Fruit fly (Drosophila melanogaster) whole organism, embryonic: Measurements from ENCODE around the gene CG11550.

ENCODE experiments used
- ATbp ChIP-seq: fragments of 200-800 bp; sonication (Bioruptor generic); optimal IDR thresholded peaks from 2 replicates; lab custom pipeline; 2017; ENCODE audit warnings: missing biosample characterization, mild to moderate bottlenecking, missing genetic modification characterization, missing genetic modification reagents
- Abd-B ChIP-seq: fragments of 200-800 bp; sonication (Bioruptor generic); optimal IDR thresholded peaks from 2 replicates; lab custom pipeline; 2018; ENCODE audit warnings: missing biosample characterization, mild to moderate bottlenecking, missing genetic modification characterization, moderate library complexity
- Bteb2 ChIP-seq: fragments of 200-800 bp; sonication (Bioruptor generic); optimal IDR thresholded peaks from 2 replicates; lab custom pipeline; 2016; ENCODE audit warnings: missing biosample characterization, missing genetic modification characterization
- CG10366 ChIP-seq: fragments of 200-800 bp; sonication (Bioruptor generic); IDR thresholded peaks from 2 replicates; pipeline ENCODE4 v1.3.6; 2022; ENCODE audit warnings: missing biosample characterization, missing genetic modification characterization
- CG10462 ChIP-seq: fragments of 200-800 bp; sonication (Bioruptor generic); optimal IDR thresholded peaks from 2 replicates; lab custom pipeline; 2016; ENCODE audit warnings: missing biosample characterization, missing genetic modification characterization
- CG13775 ChIP-seq: fragments of 200-800 bp; sonication (Bioruptor generic); optimal IDR thresholded peaks from 3 replicates; lab custom pipeline; 2017; ENCODE audit warnings: missing biosample characterization, mild to moderate bottlenecking, missing genetic modification characterization
- CG13894 ChIP-seq: fragments of 200-800 bp; sonication (Bioruptor generic); optimal IDR thresholded peaks from 3 replicates; lab custom pipeline; 2018; ENCODE audit warnings: missing biosample characterization, mild to moderate bottlenecking, missing genetic modification characterization, moderate library complexity
- CG17359 ChIP-seq: fragments of 200-800 bp; sonication (Bioruptor generic); optimal IDR thresholded peaks from 3 replicates; lab custom pipeline; 2018; ENCODE audit warnings: missing biosample characterization, mild to moderate bottlenecking, missing genetic modification characterization, moderate library complexity
- CG17385 ChIP-seq: fragments of 200-800 bp; sonication (Bioruptor generic); optimal IDR thresholded peaks from 3 replicates; lab custom pipeline; 2018; ENCODE audit warnings: missing biosample characterization, mild to moderate bottlenecking, missing genetic modification characterization
- CG17568 ChIP-seq: fragments of 200-800 bp; sonication (Bioruptor generic); optimal IDR thresholded peaks from 2 replicates; lab custom pipeline; 2018; ENCODE audit warnings: missing biosample characterization, mild to moderate bottlenecking, missing genetic modification characterization, moderate library complexity
- CG4360 ChIP-seq: fragments of 200-800 bp; sonication (Bioruptor generic); IDR thresholded peaks from 2 replicates; pipeline ENCODE4 v1.3.6; 2022; ENCODE audit warnings: missing biosample characterization, missing genetic modification characterization
- CG5180 ChIP-seq: fragments of 200-800 bp; sonication (Bioruptor generic); optimal IDR thresholded peaks from 3 replicates; lab custom pipeline; 2017; ENCODE audit warnings: missing biosample characterization, missing genetic modification characterization, mild to moderate bottlenecking, moderate library complexity, missing genetic modification reagents
- CG6791 ChIP-seq: fragments of 200-800 bp; sonication (Bioruptor generic); IDR thresholded peaks from 3 replicates; pipeline ENCODE4 v1.3.6; 2022; ENCODE audit warnings: missing biosample characterization, missing genetic modification characterization; ENCODE audit not compliant: partially characterized antibody
- CG8924 ChIP-seq: fragments of 200-800 bp; optimal IDR thresholded peaks from 3 replicates; lab custom pipeline; 2019; ENCODE audit warnings: missing biosample characterization, mild to moderate bottlenecking, missing genetic modification characterization, moderate library complexity
- CG9215 ChIP-seq: fragments of 200-800 bp; sonication (Bioruptor generic); IDR thresholded peaks from 2 replicates; pipeline ENCODE4 v1.3.6; 2022; ENCODE audit warnings: missing biosample characterization, missing genetic modification characterization
- CG9727 ChIP-seq: fragments of 200-800 bp; sonication (Bioruptor generic); optimal IDR thresholded peaks from 3 replicates; lab custom pipeline; 2017; ENCODE audit warnings: missing biosample characterization, mild to moderate bottlenecking, missing genetic modification characterization
- Camta ChIP-seq: fragments of 200-800 bp; sonication (Bioruptor generic); optimal IDR thresholded peaks from 2 replicates; lab custom pipeline; 2016; ENCODE audit warnings: missing biosample characterization, missing genetic modification characterization
- Dip3 ChIP-seq: fragments of 200-800 bp; sonication (Bioruptor generic); optimal IDR thresholded peaks from 3 replicates; lab custom pipeline; 2016; ENCODE audit warnings: missing biosample characterization, missing genetic modification characterization
- ERR ChIP-seq: fragments of 200-800 bp; sonication (Bioruptor generic); optimal IDR thresholded peaks from 2 replicates; lab custom pipeline; 2016; ENCODE audit warnings: missing biosample characterization, missing genetic modification characterization
- Gsc ChIP-seq: fragments of 200-800 bp; sonication (Bioruptor generic); IDR thresholded peaks from 2 replicates; pipeline ENCODE4 v1.3.6; 2022; ENCODE audit warnings: missing biosample characterization, missing genetic modification characterization
- Gug ChIP-seq: fragments of 200-800 bp; sonication (Bioruptor generic); IDR thresholded peaks from 4 replicates; pipeline ENCODE4 v1.3.6; 2022; ENCODE audit warnings: missing biosample characterization, missing genetic modification characterization
- Jarid2 ChIP-seq: fragments of 200-800 bp; sonication (Bioruptor generic); optimal IDR thresholded peaks from 3 replicates; lab custom pipeline; 2017; ENCODE audit warnings: mild to moderate bottlenecking, missing biosample characterization, missing genetic modification reagents, missing genetic modification characterization
- MBD-R2 ChIP-seq: fragments of 200-800 bp; sonication (Bioruptor generic); IDR thresholded peaks from 2 replicates; pipeline ENCODE4 v1.3.6; 2022; ENCODE audit warnings: missing biosample characterization, missing genetic modification characterization
- NC2β ChIP-seq: fragments of 200-800 bp; sonication (Bioruptor generic); optimal IDR thresholded peaks from 2 replicates; lab custom pipeline; 2016; ENCODE audit warnings: missing biosample characterization, missing genetic modification characterization
- Neu2 ChIP-seq: fragments of 200-800 bp; sonication (Bioruptor generic); optimal IDR thresholded peaks from 3 replicates; lab custom pipeline; 2016; ENCODE audit warnings: missing biosample characterization, missing genetic modification characterization, borderline replicate concordance
- PHDP ChIP-seq: fragments of 200-800 bp; sonication (Bioruptor generic); optimal IDR thresholded peaks from 3 replicates; lab custom pipeline; 2018; ENCODE audit warnings: missing biosample characterization, mild to moderate bottlenecking, missing genetic modification characterization, moderate library complexity
- Ptx1 ChIP-seq: fragments of 200-800 bp; sonication (Bioruptor generic); IDR thresholded peaks from 2 replicates; pipeline ENCODE4 v1.3.6; 2022; ENCODE audit warnings: missing biosample characterization, missing genetic modification characterization
- Spps ChIP-seq: fragments of 200-800 bp; sonication (Bioruptor generic); optimal IDR thresholded peaks from 2 replicates; lab custom pipeline; 2018; ENCODE audit warnings: missing biosample characterization, mild to moderate bottlenecking, missing genetic modification characterization
- Xbp1 ChIP-seq: fragments of 200-800 bp; sonication (Bioruptor generic); optimal IDR thresholded peaks from 3 replicates; lab custom pipeline; 2016; ENCODE audit warnings: missing biosample characterization, mild to moderate bottlenecking, missing genetic modification characterization
- YL-1 ChIP-seq: fragments of 200-800 bp; sonication (Bioruptor generic); optimal IDR thresholded peaks from 3 replicates; lab custom pipeline; 2017; ENCODE audit warnings: missing biosample characterization, mild to moderate bottlenecking, missing genetic modification characterization
- bowl ChIP-seq: fragments of 200-800 bp; sonication (Bioruptor generic); IDR thresholded peaks from 2 replicates; pipeline ENCODE4 v1.3.6; 2022; ENCODE audit warnings: missing biosample characterization, missing genetic modification characterization
- da ChIP-seq: fragments of 200-800 bp; sonication (Bioruptor generic); optimal IDR thresholded peaks from 2 replicates; lab custom pipeline; 2016; ENCODE audit warnings: missing biosample characterization, missing genetic modification characterization
- dan ChIP-seq: fragments of 200-800 bp; sonication (Bioruptor generic); IDR thresholded peaks from 2 replicates; pipeline ENCODE4 v1.3.6; 2022; ENCODE audit warnings: missing biosample characterization, missing genetic modification characterization
- disco-r ChIP-seq: fragments of 200-800 bp; sonication (Bioruptor generic); optimal IDR thresholded peaks from 2 replicates; lab custom pipeline; 2016; ENCODE audit warnings: missing biosample characterization, missing genetic modification characterization
- ems ChIP-seq: fragments of 200-800 bp; sonication (Bioruptor generic); optimal IDR thresholded peaks from 3 replicates; lab custom pipeline; 2016; ENCODE audit warnings: missing biosample characterization, missing genetic modification characterization
- gem ChIP-seq: fragments of 200-800 bp; sonication (Bioruptor generic); optimal IDR thresholded peaks from 2 replicates; lab custom pipeline; 2019; ENCODE audit warnings: missing biosample characterization, mild to moderate bottlenecking, missing genetic modification characterization, moderate library complexity
- gfzf ChIP-seq: fragments of 200-800 bp; sonication (Bioruptor generic); optimal IDR thresholded peaks from 2 replicates; lab custom pipeline; 2016; ENCODE audit warnings: missing biosample characterization, mild to moderate bottlenecking, missing genetic modification characterization, moderate library complexity
- hth ChIP-seq: fragments of >200 bp; optimal IDR thresholded peaks from 2 replicates; lab custom pipeline; 2017; ENCODE audit warnings: inconsistent platforms
- ind ChIP-seq: fragments of 200-800 bp; sonication (Bioruptor generic); optimal IDR thresholded peaks from 3 replicates; lab custom pipeline; 2016; ENCODE audit warnings: missing biosample characterization, missing genetic modification characterization
- inv ChIP-seq: fragments of 200-800 bp; sonication (Bioruptor generic); IDR thresholded peaks from 2 replicates; pipeline ENCODE4 v1.3.6; 2022; ENCODE audit warnings: missing biosample characterization, missing genetic modification characterization; ENCODE audit not compliant: partially characterized antibody
- ken ChIP-seq: fragments of 200-800 bp; sonication (Bioruptor generic); IDR thresholded peaks from 3 replicates; pipeline ENCODE4 v1.3.6; 2022; ENCODE audit warnings: missing biosample characterization, missing genetic modification characterization
- knrl ChIP-seq: fragments of 200-800 bp; sonication (Bioruptor generic); IDR thresholded peaks from 3 replicates; pipeline ENCODE4 v1.3.6; 2022; ENCODE audit warnings: missing biosample characterization, missing genetic modification characterization; ENCODE audit not compliant: partially characterized antibody
- lmd ChIP-seq: fragments of 200-800 bp; sonication (Bioruptor generic); IDR thresholded peaks from 2 replicates; pipeline ENCODE4 v1.3.6; 2022; ENCODE audit warnings: missing biosample characterization, missing genetic modification characterization
- lov ChIP-seq, 2 experiments: fragments of 200-800 bp in 1 of 2; fragments of >200 bp in 1 of 2; sonication (Bioruptor generic) in 1 of 2; IDR thresholded peaks in 1 of 2; optimal IDR thresholded peaks in 1 of 2; 2 replicates in 1 of 2; 3 replicates in 1 of 2; pipeline versions ENCODE4 v1.3.6 to Lab custom; 2017 to 2022; ENCODE audit warnings: missing biosample characterization in 1 of 2, missing genetic modification characterization in 1 of 2
- oc ChIP-seq: fragments of 200-800 bp; sonication (Bioruptor generic); optimal IDR thresholded peaks from 2 replicates; lab custom pipeline; 2018; ENCODE audit warnings: missing biosample characterization, mild to moderate bottlenecking, missing genetic modification characterization, moderate library complexity
- org-1 ChIP-seq: fragments of 200-800 bp; sonication (Bioruptor generic); optimal IDR thresholded peaks from 2 replicates; lab custom pipeline; 2017; ENCODE audit warnings: missing biosample characterization, missing genetic modification characterization
- pb ChIP-seq: fragments of 200-800 bp; sonication (Bioruptor generic); optimal IDR thresholded peaks from 3 replicates; lab custom pipeline; 2016; ENCODE audit warnings: missing biosample characterization, missing genetic modification characterization
- sc ChIP-seq, 3 experiments: fragments of >200 bp in 2 of 3; fragments of 200-800 bp in 1 of 3; sonication (Bioruptor generic) in 1 of 3; optimal IDR thresholded peaks; 2 replicates in 2 of 3; 3 replicates in 1 of 3; lab custom pipeline; 2017; ENCODE audit warnings: mild to moderate bottlenecking in 1 of 3, missing biosample characterization in 1 of 3, missing genetic modification characterization in 1 of 3, missing genetic modification reagents in 1 of 3

Gene CG11550

DNA sequence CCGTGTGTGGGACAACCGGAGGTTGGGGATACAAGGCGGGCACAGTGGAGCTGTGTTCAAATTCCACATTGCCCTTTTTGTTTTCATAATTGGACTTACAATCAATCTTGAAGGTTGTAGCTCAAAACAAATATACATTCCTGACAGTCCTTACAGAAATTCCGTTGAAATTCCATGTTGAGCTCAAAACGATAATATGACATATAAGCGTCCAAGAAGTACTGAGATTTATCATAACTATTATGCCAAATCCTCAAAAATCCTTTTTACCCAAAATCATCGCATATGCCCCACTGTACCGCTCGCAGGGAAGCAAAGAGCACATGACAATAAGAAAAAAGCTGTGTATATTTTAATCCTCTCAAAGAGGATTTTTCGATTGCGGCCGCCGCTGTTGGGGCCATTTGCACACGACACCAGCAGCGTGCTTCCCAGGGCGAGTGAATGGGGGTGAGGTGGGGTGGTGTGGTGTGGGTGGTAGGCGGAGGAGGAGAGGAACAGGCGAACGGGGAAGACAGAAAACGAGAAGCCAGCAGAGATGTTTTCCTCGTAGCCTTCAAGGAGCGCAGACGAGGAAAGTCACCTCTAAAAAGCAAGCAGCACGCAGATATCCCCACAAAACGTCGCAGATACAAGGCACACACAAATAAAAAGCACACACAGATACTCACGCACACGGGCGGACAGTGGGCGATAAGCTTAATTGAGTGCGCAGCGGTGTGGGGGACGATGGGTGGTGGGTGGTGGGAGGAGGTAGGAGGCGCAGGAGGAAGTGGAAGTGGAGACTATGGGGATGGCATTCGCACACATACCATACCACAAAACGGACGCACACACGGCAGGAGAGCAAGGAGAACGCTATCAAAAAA lies 37.9 kb upstream of the CG11550 start:
- peak; percentile 61 for TF ChIP-seq Dip3 (GFP tag; lab: Kevin White, UChicago)
- no peak for TF ChIP-seq bowl (GFP tag; lab: Robert Waterston, UW)
- TF ChIP-seq CG17385 (GFP tag; lab: Kevin White, UChicago) = peak; percentile 41
- TF ChIP-seq oc (tag; lab: Kevin White, UChicago) = peak; percentile 31
- peak; percentile 51 for TF ChIP-seq CG10366 (GFP tag; lab: Robert Waterston, UW)
- TF ChIP-seq sc (optimal IDR thresholded peaks at IDR 0.05; lab: Kevin White, UChicago) = no peak
- TF ChIP-seq sc (GFP tag; optimal IDR thresholded peaks at IDR 0.05; lab: Kevin White, UChicago) = no peak
- TF ChIP-seq ATbp (GFP tag; lab: Kevin White, UChicago) = peak; percentile 62
- no peak for TF ChIP-seq lov (optimal IDR thresholded peaks at IDR 0.05; lab: Kevin White, UChicago)
- no peak for TF ChIP-seq lov (GFP tag; IDR thresholded peaks at IDR 0.05; lab: Robert Waterston, UW)
- peak; percentile 51 for TF ChIP-seq CG13775 (GFP tag; lab: Kevin White, UChicago)
- TF ChIP-seq CG9215 (GFP tag; lab: Robert Waterston, UW) = peak; percentile 58
- peak; percentile 8; the same call in 1 of the 2 replicates for TF ChIP-seq MBD-R2 (GFP tag; lab: Robert Waterston, UW)
- peak; percentile 42 for TF ChIP-seq CG17359 (tag; lab: Kevin White, UChicago)
- TF ChIP-seq hth (lab: Kevin White, UChicago) = no peak
- TF ChIP-seq CG5180 (GFP tag; lab: Kevin White, UChicago) = peak; percentile 23
- TF ChIP-seq ERR (GFP tag; lab: Kevin White, UChicago) = peak; percentile 63
- TF ChIP-seq disco-r (GFP tag; lab: Kevin White, UChicago) = peak; percentile 45
- TF ChIP-seq NC2β (GFP tag; lab: Kevin White, UChicago) = no peak
- TF ChIP-seq Neu2 = no peak
- no peak for TF ChIP-seq inv (GFP tag; lab: Robert Waterston, UW)
- no peak for TF ChIP-seq YL-1 (GFP tag; lab: Kevin White, UChicago)
- no peak for TF ChIP-seq da (GFP tag; lab: Kevin White, UChicago)
- TF ChIP-seq ems (GFP tag; lab: Kevin White, UChicago) = peak; percentile 52
- TF ChIP-seq Bteb2 (GFP tag; lab: Kevin White, UChicago) = peak; percentile 49
- TF ChIP-seq Gsc (GFP tag; lab: Robert Waterston, UW) = no peak
- peak; percentile 52; the same call in 2 of the 4 replicates for TF ChIP-seq Gug (GFP tag; lab: Robert Waterston, UW)
- TF ChIP-seq Xbp1 = peak; percentile 59
- TF ChIP-seq Ptx1 (GFP tag; lab: Robert Waterston, UW) = peak; percentile 62
- TF ChIP-seq CG8924 (tag; lab: Kevin White, UChicago) = peak; percentile 41
- peak; percentile 15 for TF ChIP-seq Jarid2 (GFP tag; lab: Kevin White, UChicago)
- TF ChIP-seq Camta (GFP tag; lab: Kevin White, UChicago) = peak; percentile 51
- no peak for TF ChIP-seq knrl
- peak; percentile 33 for TF ChIP-seq CG10462
- TF ChIP-seq CG17568 = no peak
- no peak for TF ChIP-seq gfzf (GFP tag; lab: Kevin White, UChicago)
- TF ChIP-seq ken = 0 out of 3 replicates have a peak, but pooled peaks have one; percentile 37
- TF ChIP-seq gem = peak; percentile 74
- peak; percentile 71 for TF ChIP-seq lmd (GFP tag; lab: Robert Waterston, UW)
- no peak for TF ChIP-seq Spps (tag; lab: Kevin White, UChicago)
- peak; percentile 59 for TF ChIP-seq Abd-B (GFP tag; lab: Kevin White, UChicago)
- peak; percentile 53 for TF ChIP-seq ind (GFP tag; lab: Kevin White, UChicago)
- peak; percentile 75 for TF ChIP-seq org-1 (GFP tag; lab: Kevin White, UChicago)
- TF ChIP-seq CG9727 (GFP tag; lab: Kevin White, UChicago) = peak; percentile 67
- no peak for TF ChIP-seq CG4360
- TF ChIP-seq dan (GFP tag; lab: Robert Waterston, UW) = no peak
- TF ChIP-seq CG6791 = no peak
- peak; percentile 68 for TF ChIP-seq PHDP (tag; lab: Kevin White, UChicago)
- TF ChIP-seq CG13894 (tag; lab: Kevin White, UChicago) = peak; percentile 5
- peak; percentile 52 for TF ChIP-seq pb (GFP tag; lab: Kevin White, UChicago)
